Fruit fly (Drosophila melanogaster): ENCODE results near the gene sob.

dm6 chr2L:3550583-3550982 lies 30.0 kb downstream of the sob start:
- TF ChIP-seq Sin3A (optimal IDR thresholded peaks at IDR 0.05), result no peak
- no peak for TF ChIP-seq psq (optimal IDR thresholded peaks at IDR 0.05)
- TF ChIP-seq h (optimal IDR thresholded peaks at IDR 0.05), result no peak
- no peak for TF ChIP-seq insv (optimal IDR thresholded peaks at IDR 0.05)

Measured in Kc167 (cell line).